Fruit fly (Drosophila melanogaster): ENCODE measurements around the gene Tcs5.

Gene Tcs5

dm6 chr3L:5187572-5187934 is 48.4 kb upstream of the Tcs5 start:
- TF ChIP-seq brk (GFP tag; optimal IDR thresholded peaks at IDR 0.05) (no peak), sage (GFP tag; optimal IDR thresholded peaks at IDR 0.05) (no peak), N (GFP tag; optimal IDR thresholded peaks at IDR 0.05) (no peak), ey (GFP tag; optimal IDR thresholded peaks at IDR 0.05) (peak; percentile 31), Hnf4 (GFP tag; optimal IDR thresholded peaks at IDR 0.05) (no peak), woc (GFP tag; optimal IDR thresholded peaks at IDR 0.05) (no peak), rgr (GFP tag; optimal IDR thresholded peaks at IDR 0.05) (peak; percentile 31), h (GFP tag; optimal IDR thresholded peaks at IDR 0.05) (peak; percentile 19), tai (GFP tag; optimal IDR thresholded peaks at IDR 0.05) (peak; percentile 9), OdsH (GFP tag; optimal IDR thresholded peaks at IDR 0.05) (peak; percentile 11), jim (GFP tag; optimal IDR thresholded peaks at IDR 0.05) (no peak), usp (GFP tag; optimal IDR thresholded peaks at IDR 0.05) (no peak), Sp1 (GFP tag; optimal IDR thresholded peaks at IDR 0.05) (no peak), dmrt93B (GFP tag; optimal IDR thresholded peaks at IDR 0.05) (no peak)

DNA sequence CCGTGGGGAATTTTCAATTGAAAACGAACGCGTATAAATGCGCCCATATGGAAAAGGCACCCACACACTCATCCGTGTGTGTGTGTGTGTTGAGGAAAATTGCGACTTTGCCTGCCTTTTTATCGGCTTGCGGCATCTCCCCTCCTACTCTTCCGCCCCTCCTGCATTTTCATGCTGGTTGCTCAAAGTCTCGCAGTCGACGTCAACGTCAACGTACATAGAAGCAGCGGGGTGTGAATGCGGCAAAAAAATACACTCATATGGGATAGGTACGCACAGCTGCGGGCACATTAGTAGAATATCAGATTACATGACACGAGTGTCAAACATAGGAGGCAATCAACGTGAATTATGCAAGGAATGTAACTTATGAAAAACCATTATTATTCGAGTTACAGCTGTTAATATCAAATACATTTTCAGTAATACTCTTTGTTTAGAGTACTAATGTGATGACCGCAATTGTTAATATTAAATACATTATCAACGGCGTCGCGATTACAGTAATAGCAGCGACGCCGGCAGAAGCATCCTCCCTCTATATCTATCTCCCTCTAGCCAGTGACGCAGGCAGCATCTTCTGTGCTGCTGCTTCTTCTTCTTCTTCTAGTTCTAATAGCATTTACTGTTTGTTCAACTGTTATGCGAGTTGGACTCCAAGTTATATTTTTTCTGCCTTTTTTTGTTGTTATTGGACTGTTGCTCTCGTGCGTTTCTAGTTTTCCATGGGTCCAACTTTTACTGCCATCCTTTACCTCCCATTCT is 47.8 kb upstream of the Tcs5 start:
- TF ChIP-seq ey (GFP tag; optimal IDR thresholded peaks at IDR 0.05) (peak; percentile 85), fru (GFP tag; optimal IDR thresholded peaks at IDR 0.05) (peak; percentile 87), pan (optimal IDR thresholded peaks at IDR 0.05) (no peak), Dif (GFP tag; optimal IDR thresholded peaks at IDR 0.05; ENCODE audit: partially characterized antibody) (no peak), jim (GFP tag; optimal IDR thresholded peaks at IDR 0.05) (no peak), br (GFP tag; optimal IDR thresholded peaks at IDR 0.05) (peak; percentile 78), psq (GFP tag; optimal IDR thresholded peaks at IDR 0.05) (peak; percentile 63), Rel (GFP tag; optimal IDR thresholded peaks at IDR 0.05) (peak; percentile 3), Rel (tag; optimal IDR thresholded peaks at IDR 0.05) (peak; percentile 77), woc (GFP tag; optimal IDR thresholded peaks at IDR 0.05) (peak; percentile 41), CrebA (GFP tag; optimal IDR thresholded peaks at IDR 0.05; ENCODE audit: borderline replicate concordance) (no peak), Sp1 (GFP tag; optimal IDR thresholded peaks at IDR 0.05) (peak; percentile 57), foxo (GFP tag; optimal IDR thresholded peaks at IDR 0.05) (peak in 1 of 2 experiments; percentile 87), brk (GFP tag; optimal IDR thresholded peaks at IDR 0.05) (no peak), h (GFP tag; optimal IDR thresholded peaks at IDR 0.05) (peak; percentile 85), Hnf4 (GFP tag; optimal IDR thresholded peaks at IDR 0.05) (peak; percentile 75), CG32264 (GFP tag; optimal IDR thresholded peaks at IDR 0.05) (peak; percentile 58), Mio (GFP tag; optimal IDR thresholded peaks at IDR 0.05) (no peak), rgr (GFP tag; optimal IDR thresholded peaks at IDR 0.05) (peak; percentile 89), Vsx2 (GFP tag; optimal IDR thresholded peaks at IDR 0.05; ENCODE audit: partially characterized antibody) (no peak), sv (GFP tag; optimal IDR thresholded peaks at IDR 0.05) (peak; percentile 81), lola (GFP tag; optimal IDR thresholded peaks at IDR 0.05) (no peak), Hr83 (GFP tag; optimal IDR thresholded peaks at IDR 0.05; ENCODE audit: poor library complexity, severe bottlenecking) (no peak), dmrt93B (GFP tag; optimal IDR thresholded peaks at IDR 0.05) (peak; percentile 63), usp (GFP tag; optimal IDR thresholded peaks at IDR 0.05) (no peak), dsf (GFP tag; optimal IDR thresholded peaks at IDR 0.05; ENCODE audit: borderline replicate concordance) (no peak), sage (GFP tag; optimal IDR thresholded peaks at IDR 0.05) (peak; percentile 56), Jra (GFP tag; optimal IDR thresholded peaks at IDR 0.05) (peak; percentile 41), HLH106 (tag; optimal IDR thresholded peaks at IDR 0.05) (peak; percentile 70), Hr78 (GFP tag; optimal IDR thresholded peaks at IDR 0.05) (no peak), OdsH (GFP tag; optimal IDR thresholded peaks at IDR 0.05) (peak; percentile 81), tai (GFP tag; optimal IDR thresholded peaks at IDR 0.05) (peak; percentile 63)

dm6 chr3L:5184860-5185639 is 45.9 kb upstream of the Tcs5 start:
- TF ChIP-seq Rel (GFP tag; optimal IDR thresholded peaks at IDR 0.05) (no peak), Rel (tag; optimal IDR thresholded peaks at IDR 0.05) (no peak), sage (GFP tag; optimal IDR thresholded peaks at IDR 0.05) (no peak), fru (GFP tag; optimal IDR thresholded peaks at IDR 0.05) (peak; percentile 27), Vsx2 (GFP tag; optimal IDR thresholded peaks at IDR 0.05; ENCODE audit: partially characterized antibody) (peak; percentile 88), Hnf4 (GFP tag; optimal IDR thresholded peaks at IDR 0.05) (peak; percentile 19), Sp1 (GFP tag; optimal IDR thresholded peaks at IDR 0.05) (no peak), jim (GFP tag; optimal IDR thresholded peaks at IDR 0.05) (no peak), lola (GFP tag; optimal IDR thresholded peaks at IDR 0.05) (no peak), Myc (optimal IDR thresholded peaks at IDR 0.05) (no peak), pan (optimal IDR thresholded peaks at IDR 0.05) (no peak), h (GFP tag; optimal IDR thresholded peaks at IDR 0.05) (peak; percentile 22), tai (GFP tag; optimal IDR thresholded peaks at IDR 0.05) (peak; percentile 13), psq (GFP tag; optimal IDR thresholded peaks at IDR 0.05) (peak; percentile 52), sv (GFP tag; optimal IDR thresholded peaks at IDR 0.05) (peak; percentile 47), Dfd (GFP tag; optimal IDR thresholded peaks at IDR 0.05) (no peak), ey (GFP tag; optimal IDR thresholded peaks at IDR 0.05) (peak; percentile 17), dl (GFP tag; optimal IDR thresholded peaks at IDR 0.05; ENCODE audit: insufficient read depth in 1 of 2, partially characterized antibody in 2 of 2) (peak in 1 of 2 experiments; percentile 22), Hr83 (GFP tag; optimal IDR thresholded peaks at IDR 0.05; ENCODE audit: poor library complexity, severe bottlenecking) (no peak), Jra (GFP tag; optimal IDR thresholded peaks at IDR 0.05) (no peak), foxo (GFP tag; optimal IDR thresholded peaks at IDR 0.05) (peak in 1 of 2 experiments; percentile 42), CG32264 (GFP tag; optimal IDR thresholded peaks at IDR 0.05) (no peak), rgr (GFP tag; optimal IDR thresholded peaks at IDR 0.05) (peak; percentile 50), GATAd (GFP tag; optimal IDR thresholded peaks at IDR 0.05) (no peak), OdsH (GFP tag; optimal IDR thresholded peaks at IDR 0.05) (peak; percentile 24), woc (GFP tag; optimal IDR thresholded peaks at IDR 0.05) (peak; percentile 24), N (GFP tag; optimal IDR thresholded peaks at IDR 0.05) (no peak), br (GFP tag; optimal IDR thresholded peaks at IDR 0.05) (peak; percentile 16), Abd-B (GFP tag; optimal IDR thresholded peaks at IDR 0.05) (no peak), HLH106 (tag; optimal IDR thresholded peaks at IDR 0.05) (peak; percentile 16), brk (GFP tag; optimal IDR thresholded peaks at IDR 0.05) (no peak)
